Worm (Caenorhabditis elegans): ENCODE results near the gene fbxa-64.
A peak's percentile ranks its signal among the peaks of the same experiment; 100 is the strongest.

The fbxa-64 gene

DNA sequence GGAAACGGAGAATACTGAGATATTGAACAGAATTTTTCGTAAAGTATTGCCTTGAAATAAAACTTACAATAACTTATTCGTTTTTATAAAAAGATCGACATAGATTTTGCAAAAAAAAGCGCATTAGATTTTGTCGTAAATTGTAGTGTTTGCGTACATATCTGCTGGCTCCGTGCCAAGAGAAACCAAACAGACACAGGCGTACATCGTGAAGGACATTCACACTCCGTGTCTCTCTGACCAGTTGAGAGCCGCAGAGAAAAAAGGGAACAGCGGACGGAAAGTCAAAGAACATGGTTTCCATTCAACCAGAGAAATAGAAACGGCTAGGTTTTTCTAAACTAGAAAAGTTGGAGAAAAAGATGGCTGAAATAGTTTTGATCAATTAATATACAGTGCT, 37.4 kb upstream of the fbxa-64 start, which contains the start of gene arrd-19 (continued):
- no peak for TF ChIP-seq F44E2.7 (GFP tag; IDR thresholded peaks at IDR 0.05)
- TF ChIP-seq Y5F2A.4 (GFP tag; optimal IDR thresholded peaks at IDR 0.05): no peak
- no peak; the same call in 1 of the 2 replicates for TF ChIP-seq egl-43 (GFP tag; IDR thresholded peaks at IDR 0.05)
- TF ChIP-seq zag-1 (tag; optimal IDR thresholded peaks at IDR 0.05): no peak
- TF ChIP-seq ceh-82 (tag; optimal IDR thresholded peaks at IDR 0.05): no peak
- TF ChIP-seq ces-1 (GFP tag; optimal IDR thresholded peaks at IDR 0.05): no peak
- peak in 1 of 2 experiments; percentile 97 for TF ChIP-seq unc-62 (GFP tag; optimal IDR thresholded peaks at IDR 0.05 in 1 of 2)
- TF ChIP-seq unc-62 (tag; optimal IDR thresholded peaks at IDR 0.05): no peak
- TF ChIP-seq nhr-111 (GFP tag; optimal IDR thresholded peaks at IDR 0.05): no peak
- TF ChIP-seq nhr-25 (tag; optimal IDR thresholded peaks at IDR 0.05; ENCODE audit: borderline replicate concordance, insufficient read depth): peak; percentile 53
- TF ChIP-seq hlh-30 (tag; optimal IDR thresholded peaks at IDR 0.05; ENCODE audit: insufficient read depth): peak; percentile 58
- TF ChIP-seq spr-1 (tag; optimal IDR thresholded peaks at IDR 0.05): no peak
- TF ChIP-seq ceh-44 (GFP tag; IDR thresholded peaks at IDR 0.05): no peak
- TF ChIP-seq hlh-11 (tag; optimal IDR thresholded peaks at IDR 0.05): peak; percentile 93
- TF ChIP-seq lin-1 (GFP tag; IDR thresholded peaks at IDR 0.05): peak; percentile 89
- TF ChIP-seq mdl-1 (tag; optimal IDR thresholded peaks at IDR 0.05): peak in 1 of 2 experiments; percentile 85
- peak; percentile 57 for TF ChIP-seq nhr-6 (tag; optimal IDR thresholded peaks at IDR 0.05)
- TF ChIP-seq dve-1 (tag; optimal IDR thresholded peaks at IDR 0.05; ENCODE audit: insufficient read depth): peak; percentile 89
- peak in 1 of 2 experiments; percentile 5 for TF ChIP-seq daf-16 (GFP tag; optimal IDR thresholded peaks at IDR 0.05)
- peak; percentile 62 for TF ChIP-seq daf-16 (tag; optimal IDR thresholded peaks at IDR 0.05)
- TF ChIP-seq ZK546.5 (tag; optimal IDR thresholded peaks at IDR 0.05): no peak
- TF ChIP-seq D1046.2 (GFP tag; IDR thresholded peaks at IDR 0.05): no peak
- peak; percentile 79 for TF ChIP-seq duxl-1 (tag; optimal IDR thresholded peaks at IDR 0.05; ENCODE audit: poor library complexity)
- peak; percentile 26 to 79 for TF ChIP-seq lsy-2 (tag; optimal IDR thresholded peaks at IDR 0.05)
- peak; percentile 90 for TF ChIP-seq nhr-48 (tag; optimal IDR thresholded peaks at IDR 0.05)
- no peak for TF ChIP-seq F10B5.3 (tag; optimal IDR thresholded peaks at IDR 0.05)
- peak; percentile 86 for TF ChIP-seq ctbp-1 (GFP tag; IDR thresholded peaks at IDR 0.05)
- TF ChIP-seq ztf-11 (tag; optimal IDR thresholded peaks at IDR 0.05): no peak
- no peak; the same call in 1 of the 2 replicates for TF ChIP-seq vab-7 (GFP tag; IDR thresholded peaks at IDR 0.05)
- no peak for TF ChIP-seq set-16 (GFP tag; IDR thresholded peaks at IDR 0.05)
- TF ChIP-seq nhr-28 (tag; optimal IDR thresholded peaks at IDR 0.05): peak; percentile 90
- TF ChIP-seq nhr-11 (tag; optimal IDR thresholded peaks at IDR 0.05): peak; percentile 74
- TF ChIP-seq hmg-1.1 (GFP tag; IDR thresholded peaks at IDR 0.05): peak; percentile 93
- peak in 1 of 2 experiments; percentile 64 for TF ChIP-seq hif-1 (tag; optimal IDR thresholded peaks at IDR 0.05)
- TF ChIP-seq dpl-1 (GFP tag; optimal IDR thresholded peaks at IDR 0.05): peak; percentile 66
- TF ChIP-seq fkh-10 (GFP tag; optimal IDR thresholded peaks at IDR 0.05): peak; percentile 72
- TF ChIP-seq zip-2 (tag; optimal IDR thresholded peaks at IDR 0.05): peak; percentile 5
- no peak for TF ChIP-seq tra-1 (GFP tag; IDR thresholded peaks at IDR 0.05)

DNA sequence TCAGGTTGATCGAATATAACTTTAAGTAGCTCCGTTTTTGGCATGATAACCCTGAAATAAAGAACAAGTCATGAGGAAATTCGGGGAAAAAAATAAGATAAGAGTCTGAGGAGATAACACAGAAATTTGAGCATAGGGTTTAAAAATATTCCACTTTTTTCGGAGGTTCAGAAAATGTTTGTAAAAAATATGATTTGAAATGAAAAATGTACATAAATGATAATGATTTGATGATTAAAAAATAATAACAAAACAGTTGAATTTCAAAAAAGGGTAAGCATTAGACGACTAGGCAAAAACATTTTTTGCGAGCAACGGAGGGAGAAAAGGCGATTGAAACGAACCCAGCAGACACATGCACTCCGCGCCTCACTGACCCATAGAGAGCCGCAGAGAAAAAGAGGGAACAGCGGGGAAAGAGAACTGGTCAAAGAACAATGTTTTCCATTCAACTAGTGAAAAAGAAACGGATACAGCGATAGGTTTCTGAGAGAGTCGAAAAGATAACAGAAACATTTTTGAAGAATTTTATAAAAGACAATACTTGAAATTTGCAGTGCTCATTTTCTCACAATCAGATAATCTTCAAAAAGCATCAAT, 34.2 kb upstream of the fbxa-64 start, which contains the start of gene arrd-18:
arrd-18 (minus strand) TSS at position 51 of the 600 bp plus-strand sequence.
- TF ChIP-seq hif-1 (tag; optimal IDR thresholded peaks at IDR 0.05) (no peak), nhr-41 (GFP tag; IDR thresholded peaks at IDR 0.05) (no peak), nhr-25 (tag; optimal IDR thresholded peaks at IDR 0.05; ENCODE audit: borderline replicate concordance, insufficient read depth) (no peak), sdz-12 (GFP tag; optimal IDR thresholded peaks at IDR 0.05) (no peak), hmg-1.1 (GFP tag; IDR thresholded peaks at IDR 0.05) (peak; percentile 83), F49E8.2 (tag; optimal IDR thresholded peaks at IDR 0.05; ENCODE audit: borderline replicate concordance) (no peak), saeg-2 (GFP tag; IDR thresholded peaks at IDR 0.05) (no peak), lin-38 (GFP tag; IDR thresholded peaks at IDR 0.05) (no peak), ZK546.5 (tag; optimal IDR thresholded peaks at IDR 0.05) (no peak), fos-1 (tag; optimal IDR thresholded peaks at IDR 0.05) (no peak), mes-2 (tag; optimal IDR thresholded peaks at IDR 0.05; ENCODE audit: poor library complexity, severe bottlenecking) (no peak), lim-7 (GFP tag; IDR thresholded peaks at IDR 0.05) (no peak), zfp-3 (GFP tag; conservative IDR thresholded peaks at IDR 0.05) (no peak), ama-1 (optimal IDR thresholded peaks at IDR 0.05) (no peak), gei-8 (GFP tag; optimal IDR thresholded peaks at IDR 0.05) (no peak), Y105C5A.15 (GFP tag; IDR thresholded peaks at IDR 0.05) (no peak), arid-1 (GFP tag; conservative IDR thresholded peaks at IDR 0.05) (no peak)

All from whole organism, L4 larva.